Worm (Caenorhabditis elegans) whole organism, young adult: ENCODE results near the gene B0395.3.

Experiments
- D2030.7 ChIP-seq: fragments of 200-800 bp; sonication (Bioruptor generic); IDR thresholded peaks from 2 replicates; pipeline ENCODE4 v1.3.6; 2022; ENCODE audit warnings: missing genetic modification reagents, missing genetic modification characterization, missing compliant biosample characterization
- F57C9.4 ChIP-seq: sonication (generic microtip); optimal IDR thresholded peaks from 2 replicates; lab custom pipeline; 2017; ENCODE audit warnings: mild to moderate bottlenecking, missing genetic modification characterization, missing compliant biosample characterization
- T26A5.8 ChIP-seq: sonication (generic microtip); optimal IDR thresholded peaks from 2 replicates; lab custom pipeline; 2016; ENCODE audit warnings: missing genetic modification characterization, missing compliant biosample characterization
- Y53F4B.3 ChIP-seq: fragments of 200-800 bp; sonication (Bioruptor generic); IDR thresholded peaks from 2 replicates; pipeline ENCODE4 v1.3.6; 2022; ENCODE audit warnings: missing genetic modification reagents, missing genetic modification characterization, missing compliant biosample characterization
- Y53G8AR.9 ChIP-seq: fragments of 200-800 bp; sonication (Bioruptor generic); conservative IDR thresholded peaks from 2 replicates; pipeline ENCODE4 v1.3.6; 2022; ENCODE audit warnings: missing genetic modification reagents, missing genetic modification characterization, missing compliant biosample characterization
- Y56A3A.18 ChIP-seq: fragments of 200-800 bp; sonication (Bioruptor generic); IDR thresholded peaks from 2 replicates; pipeline ENCODE4 v1.3.6; 2022; ENCODE audit warnings: missing genetic modification reagents, missing genetic modification characterization, missing compliant biosample characterization
- attf-6 ChIP-seq: fragments of 200-800 bp; sonication (Bioruptor generic); IDR thresholded peaks from 2 replicates; pipeline ENCODE4 v1.3.6; 2022; ENCODE audit warnings: missing genetic modification reagents, missing genetic modification characterization, missing compliant biosample characterization
- bed-2 ChIP-seq: fragments of 200-800 bp; sonication (Bioruptor generic); IDR thresholded peaks from 2 replicates; pipeline ENCODE4 v1.3.6; 2022; ENCODE audit warnings: missing genetic modification reagents, missing genetic modification characterization, missing compliant biosample characterization
- ceh-79 ChIP-seq: sonication (generic microtip); optimal IDR thresholded peaks from 2 replicates; lab custom pipeline; 2017; ENCODE audit warnings: mild to moderate bottlenecking, missing genetic modification characterization, missing compliant biosample characterization
- dpff-1 ChIP-seq: sonication (generic microtip); optimal IDR thresholded peaks from 2 replicates; lab custom pipeline; 2017; ENCODE audit warnings: mild to moderate bottlenecking, missing genetic modification characterization, missing compliant biosample characterization
- egrh-3 ChIP-seq: fragments of 200-800 bp; sonication (Bioruptor generic); IDR thresholded peaks from 2 replicates; pipeline ENCODE4 v1.3.6; 2022; ENCODE audit warnings: missing genetic modification reagents, missing genetic modification characterization, missing compliant biosample characterization
- gei-17 ChIP-seq: fragments of 200-800 bp; sonication (Bioruptor generic); optimal IDR thresholded peaks from 2 replicates; lab custom pipeline; 2018; ENCODE audit warnings: mild to moderate bottlenecking, missing genetic modification characterization, missing compliant biosample characterization
- hlh-12 ChIP-seq: sonication (generic microtip); optimal IDR thresholded peaks from 2 replicates; lab custom pipeline; 2016; ENCODE audit warnings: missing genetic modification characterization, missing compliant biosample characterization
- hmg-20 ChIP-seq: fragments of 200-800 bp; sonication (Bioruptor generic); IDR thresholded peaks from 2 replicates; pipeline ENCODE4 v1.3.6; 2022; ENCODE audit warnings: missing genetic modification reagents, missing genetic modification characterization, missing compliant biosample characterization
- lag-1 ChIP-seq: fragments of 200-800 bp; sonication (Bioruptor generic); IDR thresholded peaks from 2 replicates; pipeline ENCODE4 v1.3.6; 2022; ENCODE audit warnings: missing genetic modification reagents, missing genetic modification characterization, missing compliant biosample characterization
- let-607 ChIP-seq, 2 experiments: fragments of 200-800 bp in 1 of 2; sonication (Bioruptor generic) in 1 of 2; sonication (generic microtip) in 1 of 2; optimal IDR thresholded peaks; 2 replicates each; lab custom pipeline; 2016 to 2018; ENCODE audit warnings: mild to moderate bottlenecking in 2 of 2, missing compliant biosample characterization in 2 of 2, missing genetic modification characterization in 2 of 2, moderate library complexity in 2 of 2, missing genotype in 1 of 2
- lin-26 ChIP-seq: fragments of 200-800 bp; sonication (Bioruptor generic); IDR thresholded peaks from 2 replicates; pipeline ENCODE4 v1.3.6; 2022; ENCODE audit warnings: missing genetic modification reagents, missing genetic modification characterization, missing compliant biosample characterization
- lin-40 ChIP-seq: sonication (generic microtip); optimal IDR thresholded peaks from 2 replicates; lab custom pipeline; 2016; ENCODE audit warnings: missing genetic modification characterization, mild to moderate bottlenecking, missing compliant biosample characterization, missing genotype, missing genetic modification reagents
- lir-1 ChIP-seq: fragments of 200-800 bp; sonication (Bioruptor generic); conservative IDR thresholded peaks from 2 replicates; pipeline ENCODE4 v1.3.6; 2022; ENCODE audit warnings: missing genetic modification reagents, missing genetic modification characterization, missing compliant biosample characterization
- lsy-27 ChIP-seq: sonication (generic microtip); optimal IDR thresholded peaks from 2 replicates; lab custom pipeline; 2017; ENCODE audit warnings: missing genetic modification characterization, mild to moderate bottlenecking, missing compliant biosample characterization, antibody characterized with exemption, missing genotype, borderline replicate concordance; ENCODE audit not compliant: insufficient read depth
- madf-3 ChIP-seq: fragments of 200-800 bp; sonication (Bioruptor generic); IDR thresholded peaks from 2 replicates; pipeline ENCODE4 v1.3.6; 2022; ENCODE audit warnings: missing genetic modification reagents, missing genetic modification characterization, missing compliant biosample characterization
- madf-8 ChIP-seq: fragments of 200-800 bp; sonication (Bioruptor generic); conservative IDR thresholded peaks from 2 replicates; pipeline ENCODE4 v1.3.6; 2022; ENCODE audit warnings: missing genetic modification reagents, missing genetic modification characterization, missing compliant biosample characterization
- mes-4 ChIP-seq: sonication (generic microtip); optimal IDR thresholded peaks from 2 replicates; lab custom pipeline; 2016; ENCODE audit warnings: missing genotype, missing genetic modification characterization, missing compliant biosample characterization
- mxl-1 ChIP-seq: sonication (generic microtip); optimal IDR thresholded peaks from 2 replicates; lab custom pipeline; 2016; ENCODE audit warnings: missing genetic modification characterization, missing compliant biosample characterization
- nhr-27 ChIP-seq: fragments of 200-800 bp; sonication (Bioruptor generic); optimal IDR thresholded peaks from 2 replicates; lab custom pipeline; 2018; ENCODE audit warnings: mild to moderate bottlenecking, missing genetic modification characterization, moderate library complexity, missing compliant biosample characterization
- nhr-90 ChIP-seq: sonication (generic microtip); optimal IDR thresholded peaks from 2 replicates; lab custom pipeline; 2016; ENCODE audit warnings: missing genotype, mild to moderate bottlenecking, missing genetic modification characterization, missing compliant biosample characterization
- pha-4 ChIP-seq: fragments of 150-350 bp; sonication (generic microtip); optimal IDR thresholded peaks from 2 replicates; lab custom pipeline; 2014; ENCODE audit warnings: missing biosample characterization, missing genetic modification reagents, missing genetic modification characterization
- repo-1 ChIP-seq: sonication (generic microtip); optimal IDR thresholded peaks from 2 replicates; lab custom pipeline; 2017; ENCODE audit warnings: mild to moderate bottlenecking, missing genetic modification characterization, missing compliant biosample characterization
- rpc-1 ChIP-seq, 2 experiments: fragments of 150-350 bp in 1 of 2; sonication (generic microtip) in 1 of 2; optimal IDR thresholded peaks; 2 replicates each; lab custom pipeline; 2014 to 2018; ENCODE audit warnings: missing biosample characterization in 1 of 2, missing genetic modification characterization in 1 of 2, missing genetic modification reagents in 1 of 2, missing genotype in 1 of 2
- snpc-3.4 ChIP-seq: sonication (generic microtip); optimal IDR thresholded peaks from 2 replicates; lab custom pipeline; 2017; ENCODE audit warnings: missing genetic modification characterization, mild to moderate bottlenecking, missing compliant biosample characterization, antibody characterized with exemption, moderate library complexity, missing genotype, missing genetic modification reagents
- snpc-4 ChIP-seq, 5 experiments: fragments of 150-350 bp in 1 of 5; sonication (generic microtip) in 4 of 5; optimal IDR thresholded peaks; 2 replicates each; lab custom pipeline; 2014 to 2018; ENCODE audit warnings: missing genetic modification characterization in 5 of 5, missing biosample characterization in 3 of 5, antibody characterized with exemption in 2 of 5, mild to moderate bottlenecking in 2 of 5, missing compliant biosample characterization in 2 of 5, missing genotype in 2 of 5, moderate library complexity in 2 of 5, missing genetic modification reagents in 1 of 5
- xnd-1 ChIP-seq: sonication (generic microtip); optimal IDR thresholded peaks from 2 replicates; lab custom pipeline; 2016; ENCODE audit warnings: missing genotype, missing genetic modification reagents, missing genetic modification characterization, missing compliant biosample characterization
- zfh-2 ChIP-seq: fragments of 200-800 bp; sonication (Bioruptor generic); conservative IDR thresholded peaks from 2 replicates; pipeline ENCODE4 v1.3.6; 2022; ENCODE audit warnings: missing genetic modification reagents, missing genetic modification characterization, missing compliant biosample characterization
- ztf-25 ChIP-seq: fragments of 200-800 bp; sonication (Bioruptor generic); IDR thresholded peaks from 2 replicates; pipeline ENCODE4 v1.3.6; 2022; ENCODE audit warnings: missing genetic modification reagents, missing genetic modification characterization, missing compliant biosample characterization
- ztf-3 ChIP-seq: fragments of 200-800 bp; sonication (Bioruptor generic); optimal IDR thresholded peaks from 2 replicates; lab custom pipeline; 2018; ENCODE audit warnings: mild to moderate bottlenecking, missing genetic modification characterization, missing compliant biosample characterization

Gene B0395.3

DNA sequence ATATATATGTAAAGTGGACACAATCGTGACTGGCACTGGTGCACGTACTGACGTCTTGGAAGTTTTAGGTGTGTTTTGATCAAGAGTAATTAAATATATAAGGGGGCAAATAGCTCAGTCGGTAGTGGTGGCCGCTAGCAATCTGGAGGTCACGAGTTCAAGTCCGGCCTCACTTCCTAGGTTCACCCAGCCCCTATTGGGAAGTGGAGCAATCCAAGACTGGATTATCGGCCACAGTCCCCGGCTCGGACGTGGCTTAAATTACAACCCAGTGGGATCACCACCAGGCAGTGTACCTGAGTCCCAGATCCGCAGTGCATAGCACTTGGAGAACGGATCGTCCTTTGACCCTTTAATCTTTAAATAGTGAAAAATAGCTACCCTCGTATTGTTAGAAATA, 42.9 kb downstream of the B0395.3 start:
- TF ChIP-seq F57C9.4 (tag; lab: Kevin White, UChicago) (no peak), hmg-20 (no peak), lin-26 (0 out of 2 replicates have a peak, but pooled peaks have one; percentile 50), rpc-1 (optimal IDR thresholded peaks at IDR 0.05; lab: Kevin White, UChicago) (no peak), rpc-1 (tag; optimal IDR thresholded peaks at IDR 0.05; lab: Kevin White, UChicago) (peak; percentile 34), attf-6 (GFP tag; lab: Robert Waterston, UW) (no peak), Y53F4B.3 (GFP tag; lab: Robert Waterston, UW) (no peak), dpff-1 (tag; lab: Kevin White, UChicago) (no peak), madf-3 (no peak), zfh-2 (no peak), ztf-25 (no peak), madf-8 (no peak), Y53G8AR.9 (GFP tag; lab: Robert Waterston, UW) (no peak), lir-1 (GFP tag; lab: Robert Waterston, UW) (no peak), T26A5.8 (tag; lab: Kevin White, UChicago) (no peak)
- TF ChIP-seq, all 124 proteins: peak for 2

- TF ChIP-seq xnd-1 (tag; lab: Kevin White, UChicago): no peak
- TF ChIP-seq D2030.7 (GFP tag; lab: Robert Waterston, UW): no peak
- no peak for TF ChIP-seq repo-1 (tag; lab: Kevin White, UChicago)
- TF ChIP-seq nhr-27 (tag; lab: Kevin White, UChicago): no peak
- no peak for TF ChIP-seq Y53G8AR.9 (GFP tag; lab: Robert Waterston, UW)
- no peak for TF ChIP-seq mes-4 (tag; lab: Kevin White, UChicago)
- TF ChIP-seq pha-4: no peak
- TF ChIP-seq hlh-12 (tag; lab: Kevin White, UChicago): no peak
- TF ChIP-seq snpc-4 (GFP tag; optimal IDR thresholded peaks at IDR 0.05; lab: Kevin White, UChicago): no peak
- no peak for TF ChIP-seq snpc-4 (tag; optimal IDR thresholded peaks at IDR 0.05; lab: Kevin White, UChicago)
- no peak for TF ChIP-seq bed-2 (GFP tag; lab: Robert Waterston, UW)
These were observed 46.1 kb downstream of the B0395.3 start for ce11 chrX:15993916-15994315.

- TF ChIP-seq egrh-3 (GFP tag; lab: Robert Waterston, UW) (peak; percentile 21; the same call in 1 of the 2 replicates), zfh-2 (peak; percentile 74), gei-17 (no peak), ztf-3 (no peak)
These were observed 47.3 kb downstream of the B0395.3 start for ce11 chrX:15992806-15993205.

DNA sequence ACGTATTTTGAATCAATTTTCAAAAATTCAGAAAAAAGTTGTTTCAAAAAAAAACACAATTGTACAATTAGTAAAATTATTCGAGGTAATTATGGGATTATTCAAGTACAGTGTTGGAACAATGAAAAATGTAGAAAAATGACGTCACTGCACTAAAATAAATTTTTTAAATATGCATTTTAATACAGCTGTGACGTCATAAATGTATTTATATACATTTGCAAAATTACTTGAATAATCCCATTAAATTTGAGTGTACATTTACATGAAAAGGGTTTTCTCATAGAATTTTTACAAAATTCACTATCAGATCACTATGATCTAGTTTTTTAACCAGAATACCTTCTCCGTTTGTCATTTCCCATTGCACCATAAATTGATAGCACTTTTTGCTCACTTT, 51.5 kb downstream of the B0395.3 start:
- no peak for TF ChIP-seq lag-1 (GFP tag; lab: Robert Waterston, UW)
- no peak for TF ChIP-seq snpc-3.4 (tag; lab: Kevin White, UChicago)
- no peak for TF ChIP-seq lir-1 (GFP tag; lab: Robert Waterston, UW)
- TF ChIP-seq lsy-27 (tag; lab: Kevin White, UChicago): no peak
- TF ChIP-seq mxl-1 (tag; lab: Kevin White, UChicago): no peak
- no peak for TF ChIP-seq Y56A3A.18 (GFP tag; lab: Robert Waterston, UW)
- no peak for TF ChIP-seq let-607 (tag; optimal IDR thresholded peaks at IDR 0.05; lab: Kevin White, UChicago)
- no peak for TF ChIP-seq xnd-1 (tag; lab: Kevin White, UChicago)
- TF ChIP-seq ceh-79: no peak
- no peak for TF ChIP-seq nhr-90 (tag; lab: Kevin White, UChicago)
- TF ChIP-seq lin-40: no peak
- TF ChIP-seq snpc-4 (GFP tag; optimal IDR thresholded peaks at IDR 0.05; lab: Kevin White, UChicago): no peak
- TF ChIP-seq snpc-4 (tag; optimal IDR thresholded peaks at IDR 0.05; lab: Kevin White, UChicago): no peak
- TF ChIP-seq, all 124 proteins: peak for 0
